Fruit fly (Drosophila melanogaster) whole organism, prepupa: ENCODE data around the gene CG11899.

Experiments
- Blimp-1 ChIP-seq: fragments of 200-800 bp; sonication (Bioruptor generic); optimal IDR thresholded peaks from 3 replicates; lab custom pipeline; 2017; ENCODE audit warnings: missing biosample characterization, missing genetic modification characterization, mild to moderate bottlenecking, moderate library complexity, missing genetic modification reagents
- CG11762 ChIP-seq: fragments of 200-800 bp; sonication (Bioruptor generic); optimal IDR thresholded peaks from 3 replicates; lab custom pipeline; 2016; ENCODE audit warnings: missing biosample characterization, missing genetic modification characterization; ENCODE audit not compliant: insufficient read depth
- CG3032 ChIP-seq: fragments of 200-800 bp; optimal IDR thresholded peaks from 2 replicates; lab custom pipeline; 2019; ENCODE audit warnings: missing biosample characterization, mild to moderate bottlenecking, missing genetic modification characterization, moderate library complexity
- CG32006 ChIP-seq: fragments of 200-800 bp; sonication (Bioruptor generic); optimal IDR thresholded peaks from 3 replicates; lab custom pipeline; 2017; ENCODE audit warnings: missing biosample characterization, mild to moderate bottlenecking, missing genetic modification characterization
- CG6808 ChIP-seq: fragments of 200-800 bp; sonication (Bioruptor generic); optimal IDR thresholded peaks from 3 replicates; lab custom pipeline; 2017; ENCODE audit warnings: missing biosample characterization, missing genetic modification characterization, mild to moderate bottlenecking, moderate library complexity, missing genetic modification reagents
- CG6854 ChIP-seq: fragments of 200-800 bp; sonication (Bioruptor generic); optimal IDR thresholded peaks from 2 replicates; lab custom pipeline; 2017; ENCODE audit warnings: missing biosample characterization, mild to moderate bottlenecking, missing genetic modification characterization
- Eip93F ChIP-seq: fragments of 200-800 bp; sonication (Bioruptor generic); optimal IDR thresholded peaks from 2 replicates; lab custom pipeline; 2016; ENCODE audit warnings: missing biosample characterization, mild to moderate bottlenecking, missing genetic modification characterization
- Smox ChIP-seq: fragments of 200-800 bp; sonication (Bioruptor generic); optimal IDR thresholded peaks from 3 replicates; lab custom pipeline; 2016; ENCODE audit warnings: missing biosample characterization, missing genetic modification characterization
- esn ChIP-seq: fragments of 200-800 bp; sonication (Bioruptor generic); optimal IDR thresholded peaks from 2 replicates; lab custom pipeline; 2016; ENCODE audit warnings: missing biosample characterization, mild to moderate bottlenecking, missing genetic modification characterization, moderate library complexity
- net ChIP-seq: fragments of 200-800 bp; sonication (Bioruptor generic); optimal IDR thresholded peaks from 3 replicates; lab custom pipeline; 2016; ENCODE audit warnings: missing biosample characterization, missing genetic modification characterization
- pdm3 ChIP-seq: fragments of 200-800 bp; sonication (Bioruptor generic); optimal IDR thresholded peaks from 3 replicates; lab custom pipeline; 2016; ENCODE audit warnings: missing biosample characterization, missing genetic modification characterization
- topi ChIP-seq: fragments of 200-800 bp; sonication (Bioruptor generic); optimal IDR thresholded peaks from 3 replicates; lab custom pipeline; 2016; ENCODE audit warnings: missing biosample characterization, missing genetic modification characterization

DNA sequence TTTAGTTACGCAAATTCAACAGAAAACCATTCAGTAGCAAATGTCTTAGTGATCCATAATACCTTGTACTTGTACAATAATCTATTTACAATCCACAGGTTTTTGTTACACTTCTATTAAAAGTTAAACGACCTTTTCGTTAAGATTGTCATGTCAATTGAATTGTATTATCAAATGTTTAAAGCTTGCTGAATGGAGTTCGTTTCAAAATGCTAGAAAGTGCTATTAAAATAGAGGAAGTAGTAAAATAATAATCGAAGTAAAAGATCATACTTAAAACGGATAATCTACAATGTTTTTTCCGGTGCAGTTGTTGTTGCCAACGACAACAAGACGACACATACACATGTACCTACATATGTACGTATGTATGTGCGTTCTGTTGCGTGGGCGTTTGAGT, 17.7 kb downstream of the CG11899 start:
- TF ChIP-seq topi (GFP tag; lab: Kevin White, UChicago) (no peak), CG6808 (GFP tag; lab: Kevin White, UChicago) (no peak), net (GFP tag; lab: Kevin White, UChicago) (no peak), CG6854 (GFP tag; lab: Kevin White, UChicago) (no peak), CG11762 (no peak), Blimp-1 (GFP tag; lab: Kevin White, UChicago) (no peak), CG32006 (peak; percentile 28), pdm3 (GFP tag; lab: Kevin White, UChicago) (no peak), Smox (GFP tag; lab: Kevin White, UChicago) (no peak), esn (GFP tag; lab: Kevin White, UChicago) (peak; percentile 1), CG3032 (tag; lab: Kevin White, UChicago) (no peak), Eip93F (GFP tag; lab: Kevin White, UChicago) (no peak)
